Worm (Caenorhabditis elegans): ENCODE results near the gene nurf-1.

The nurf-1 gene

DNA sequence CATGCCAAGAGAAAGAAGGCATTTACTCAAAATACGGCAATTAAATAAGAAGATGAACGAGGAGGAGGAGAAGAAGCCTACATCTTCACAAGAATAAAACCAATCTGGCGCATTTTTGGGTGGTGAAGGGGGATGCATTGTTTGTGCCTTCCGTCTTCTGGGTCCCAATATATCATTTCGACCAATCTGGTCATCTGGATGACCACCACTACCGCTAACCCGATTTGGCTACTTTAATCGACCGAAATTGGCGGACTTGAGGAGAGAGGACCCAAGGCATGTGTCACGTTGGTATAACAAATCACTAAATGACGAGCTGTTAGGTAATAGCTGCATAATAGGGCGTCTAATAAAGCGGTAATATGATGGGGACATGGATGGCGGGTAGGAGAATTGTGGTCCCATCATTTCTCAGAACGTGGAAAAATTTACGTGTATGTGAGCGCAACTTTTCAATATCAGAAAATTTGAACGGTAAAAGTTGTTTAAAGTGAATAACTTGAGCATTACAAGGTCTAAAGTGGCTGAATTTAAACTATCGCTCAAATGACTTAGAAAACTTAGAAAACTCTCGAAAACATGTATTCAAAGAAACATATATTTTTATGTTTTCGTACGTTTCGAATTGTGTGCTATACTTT lies 43.3 kb downstream of the nurf-1 start:
- TF ChIP-seq jun-1 (tag; optimal IDR thresholded peaks at IDR 0.05) (no peak), unc-62 (GFP tag; optimal IDR thresholded peaks at IDR 0.05 in 1 of 2) (peak in 1 of 2 experiments; percentile 91), unc-62 (tag; optimal IDR thresholded peaks at IDR 0.05) (no peak)

DNA sequence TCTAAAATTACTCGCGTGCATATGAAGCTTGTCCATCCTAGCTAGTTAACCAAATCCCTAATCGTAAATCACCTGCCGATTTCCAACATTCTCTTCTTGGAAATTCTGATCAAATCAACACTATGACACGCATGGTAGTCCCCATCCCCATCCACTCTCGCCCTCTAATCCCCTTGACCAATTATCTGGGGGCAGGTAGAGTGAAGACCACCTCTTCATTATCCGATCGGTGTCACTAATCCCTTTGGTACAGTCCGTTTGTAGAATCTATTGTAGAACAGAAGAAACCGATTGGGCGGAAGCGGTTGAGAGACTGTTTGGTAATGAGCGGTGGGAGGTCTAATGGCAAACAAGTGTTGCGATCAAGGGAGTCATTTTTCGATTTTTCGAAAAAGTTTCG lies 46.6 kb downstream of the nurf-1 start:
- no peak for TF ChIP-seq tag-97 (GFP tag; IDR thresholded peaks at IDR 0.05)
- TF ChIP-seq set-16 (GFP tag; IDR thresholded peaks at IDR 0.05), result no peak
- TF ChIP-seq fos-1 (tag; optimal IDR thresholded peaks at IDR 0.05), result no peak
- no peak for TF ChIP-seq Y48G9A.11 (GFP tag; IDR thresholded peaks at IDR 0.05)
- TF ChIP-seq snpc-4 (tag; optimal IDR thresholded peaks at IDR 0.05), result no peak

DNA sequence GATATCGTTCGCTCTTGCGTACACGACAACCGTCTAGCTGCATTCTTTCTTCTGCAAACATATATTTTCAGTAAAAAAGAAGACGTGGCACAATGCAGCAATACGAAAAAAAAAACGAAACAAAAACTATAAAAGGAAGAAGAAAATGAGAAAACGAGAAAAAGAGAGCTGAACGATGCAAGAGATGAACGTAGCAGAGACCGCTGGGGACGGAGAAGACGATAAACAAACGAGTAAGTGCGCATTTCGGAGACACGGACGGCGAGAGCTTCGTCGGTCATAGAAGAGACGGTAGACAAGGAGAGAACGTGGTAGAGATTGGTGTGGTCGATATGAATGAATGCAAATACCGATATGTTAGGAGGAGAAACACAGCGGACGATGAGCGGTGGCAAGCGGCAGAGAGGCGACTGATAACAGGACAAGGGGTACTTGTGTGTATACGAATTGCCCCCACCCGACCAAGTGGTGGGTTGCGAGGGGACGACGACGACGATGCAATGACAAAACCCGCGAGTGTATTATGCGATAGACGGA lies 47.5 kb downstream of the nurf-1 start, which contains the start of gene K04B12.2:
Gene K04B12.2 (minus strand): TSS at position 51 of the 537 bp plus-strand sequence.
- TF ChIP-seq nhr-237 (tag; optimal IDR thresholded peaks at IDR 0.05) (no peak), spr-3 (GFP tag; optimal IDR thresholded peaks at IDR 0.05) (no peak), mdt-29 (GFP tag; IDR thresholded peaks at IDR 0.05) (no peak), madf-9 (GFP tag; conservative IDR thresholded peaks at IDR 0.05) (peak; percentile 71; the same call in 1 of the 2 replicates), ZK546.5 (tag; optimal IDR thresholded peaks at IDR 0.05) (no peak), D1046.2 (GFP tag; IDR thresholded peaks at IDR 0.05) (no peak), daf-16 (GFP tag; optimal IDR thresholded peaks at IDR 0.05) (peak; percentile 16 to 62), daf-16 (tag; optimal IDR thresholded peaks at IDR 0.05) (peak; percentile 90), F37D6.2 (tag; optimal IDR thresholded peaks at IDR 0.05) (no peak), mes-2 (tag; optimal IDR thresholded peaks at IDR 0.05; ENCODE audit: poor library complexity, severe bottlenecking) (peak; percentile 54), saeg-2 (GFP tag; IDR thresholded peaks at IDR 0.05) (no peak), Y48G9A.11 (GFP tag; IDR thresholded peaks at IDR 0.05) (no peak), snpc-1.2 (GFP tag; IDR thresholded peaks at IDR 0.05) (no peak), pqm-1 (tag; optimal IDR thresholded peaks at IDR 0.05) (peak; percentile 59), nhr-11 (tag; optimal IDR thresholded peaks at IDR 0.05) (peak; percentile 6), lim-7 (GFP tag; IDR thresholded peaks at IDR 0.05) (no peak), lin-38 (GFP tag; IDR thresholded peaks at IDR 0.05) (peak; percentile 71), lir-3 (tag; optimal IDR thresholded peaks at IDR 0.05) (no peak), aha-1 (tag) (peak; percentile 84), lin-29 (GFP tag; IDR thresholded peaks at IDR 0.05) (no peak), ztf-7 (tag; optimal IDR thresholded peaks at IDR 0.05) (peak; percentile 60), hlh-30 (tag; optimal IDR thresholded peaks at IDR 0.05; ENCODE audit: insufficient read depth) (peak; percentile 60), mxl-2 (GFP tag; conservative IDR thresholded peaks at IDR 0.05) (no peak), dpl-1 (GFP tag; optimal IDR thresholded peaks at IDR 0.05) (peak; percentile 60), nhr-102 (tag; optimal IDR thresholded peaks at IDR 0.05) (peak; percentile 43), pha-4 (GFP tag; IDR thresholded peaks at IDR 0.05) (no peak), pha-4 (tag; optimal IDR thresholded peaks at IDR 0.05) (peak; percentile 19), fos-1 (tag; optimal IDR thresholded peaks at IDR 0.05) (no peak), zip-11 (GFP tag; IDR thresholded peaks at IDR 0.05) (no peak), php-3 (GFP tag; IDR thresholded peaks at IDR 0.05) (peak; percentile 35; the same call in 1 of the 2 replicates), fkh-10 (GFP tag; optimal IDR thresholded peaks at IDR 0.05) (peak; percentile 13), nhr-25 (tag; optimal IDR thresholded peaks at IDR 0.05; ENCODE audit: borderline replicate concordance, insufficient read depth) (no peak), F49E8.2 (tag; optimal IDR thresholded peaks at IDR 0.05; ENCODE audit: borderline replicate concordance) (no peak), hlh-11 (tag; optimal IDR thresholded peaks at IDR 0.05) (peak; percentile 93), ceh-32 (tag; optimal IDR thresholded peaks at IDR 0.05; ENCODE audit: poor library complexity) (no peak), lin-1 (GFP tag; IDR thresholded peaks at IDR 0.05) (peak; percentile 71), lsy-2 (tag; optimal IDR thresholded peaks at IDR 0.05) (peak; percentile 41 to 67), ztf-11 (tag; optimal IDR thresholded peaks at IDR 0.05) (no peak), nhr-48 (tag; optimal IDR thresholded peaks at IDR 0.05) (peak; percentile 51), tra-1 (GFP tag; IDR thresholded peaks at IDR 0.05) (0 out of 2 replicates have a peak, but pooled peaks have one; percentile 7), zag-1 (tag; optimal IDR thresholded peaks at IDR 0.05) (no peak)
